Fruit fly (Drosophila melanogaster) whole organism, pupa: ENCODE results near the gene CG13028.
"Not testable (repeated sequence)": the region's sequence is repeated elsewhere in the genome, so short reads cannot be mapped to it uniquely, and the experiment has no call there.

Source experiments
- CG10348 ChIP-seq: fragments of 200-800 bp; sonication (Bioruptor generic); IDR thresholded peaks from 2 replicates; pipeline ENCODE4 v1.3.6; 2022; ENCODE audit warnings: missing biosample characterization, missing genetic modification characterization
- CG12605 ChIP-seq: fragments of 200-800 bp; sonication (Bioruptor generic); IDR thresholded peaks from 2 replicates; pipeline ENCODE4 v1.3.6; 2022; ENCODE audit warnings: missing biosample characterization, missing genetic modification characterization
- CG13204 ChIP-seq: fragments of 200-800 bp; sonication (Bioruptor generic); optimal IDR thresholded peaks from 2 replicates; lab custom pipeline; 2018; ENCODE audit warnings: missing biosample characterization, mild to moderate bottlenecking, missing genetic modification characterization, moderate library complexity
- CG14655 ChIP-seq: fragments of 200-800 bp; sonication (Bioruptor generic); optimal IDR thresholded peaks from 3 replicates; lab custom pipeline; 2017; ENCODE audit warnings: mild to moderate bottlenecking, missing biosample characterization, missing genetic modification reagents, missing genetic modification characterization
- CG15710 ChIP-seq: fragments of 200-800 bp; sonication (Bioruptor generic); optimal IDR thresholded peaks from 2 replicates; lab custom pipeline; 2018; ENCODE audit warnings: missing biosample characterization, mild to moderate bottlenecking, missing genetic modification characterization, moderate library complexity
- CG17806 ChIP-seq: fragments of 200-800 bp; sonication (Bioruptor generic); optimal IDR thresholded peaks from 2 replicates; lab custom pipeline; 2018; ENCODE audit warnings: missing biosample characterization, mild to moderate bottlenecking, missing genetic modification characterization, moderate library complexity
- CG32121 ChIP-seq: fragments of 200-800 bp; sonication (Bioruptor generic); IDR thresholded peaks from 2 replicates; pipeline ENCODE4 v1.3.6; 2022; ENCODE audit warnings: missing biosample characterization, missing genetic modification characterization
- CG34367 ChIP-seq: fragments of 200-800 bp; sonication (Bioruptor generic); optimal IDR thresholded peaks from 2 replicates; lab custom pipeline; 2018; ENCODE audit warnings: missing biosample characterization, mild to moderate bottlenecking, missing genetic modification characterization
- CG4496 ChIP-seq: fragments of 200-800 bp; sonication (Bioruptor generic); IDR thresholded peaks from 3 replicates; pipeline ENCODE4 v1.3.6; 2022; ENCODE audit warnings: missing biosample characterization, missing genetic modification characterization
- CG8159 ChIP-seq: fragments of 200-800 bp; sonication (Bioruptor generic); optimal IDR thresholded peaks from 3 replicates; lab custom pipeline; 2018; ENCODE audit warnings: missing biosample characterization, mild to moderate bottlenecking, missing genetic modification characterization, moderate library complexity
- CG8301 ChIP-seq: fragments of 200-800 bp; sonication (Bioruptor generic); optimal IDR thresholded peaks from 2 replicates; lab custom pipeline; 2018; ENCODE audit warnings: missing biosample characterization, mild to moderate bottlenecking, missing genetic modification characterization
- CG9948 ChIP-seq: fragments of 200-800 bp; sonication (Bioruptor generic); optimal IDR thresholded peaks from 2 replicates; lab custom pipeline; 2018; ENCODE audit warnings: missing biosample characterization, mild to moderate bottlenecking, missing genetic modification characterization, moderate library complexity
- D1 ChIP-seq: fragments of 200-800 bp; sonication (Bioruptor generic); optimal IDR thresholded peaks from 2 replicates; lab custom pipeline; 2018; ENCODE audit warnings: missing biosample characterization, mild to moderate bottlenecking, missing genetic modification characterization, moderate library complexity
- EcR ChIP-seq: fragments of 200-800 bp; sonication (Bioruptor generic); optimal IDR thresholded peaks from 3 replicates; lab custom pipeline; 2019; ENCODE audit warnings: missing biosample characterization, missing genetic modification characterization, mild to moderate bottlenecking, moderate library complexity, missing genetic modification reagents
- Ets98B ChIP-seq: fragments of 200-800 bp; sonication (Bioruptor generic); IDR thresholded peaks from 2 replicates; pipeline ENCODE4 v1.3.6; 2022; ENCODE audit warnings: missing biosample characterization, missing genetic modification characterization
- Pif1A ChIP-seq: fragments of 200-800 bp; sonication (Bioruptor generic); optimal IDR thresholded peaks from 3 replicates; lab custom pipeline; 2016; ENCODE audit warnings: missing biosample characterization, missing genetic modification characterization
- Pif1B ChIP-seq: fragments of 200-800 bp; sonication (Bioruptor generic); optimal IDR thresholded peaks from 3 replicates; lab custom pipeline; 2016; ENCODE audit warnings: missing biosample characterization, missing genetic modification characterization
- Snoo ChIP-seq: fragments of 200-800 bp; sonication (Bioruptor generic); optimal IDR thresholded peaks from 3 replicates; lab custom pipeline; 2017; ENCODE audit warnings: missing biosample characterization, mild to moderate bottlenecking, missing genetic modification characterization, inconsistent platforms
- fd96Ca ChIP-seq: fragments of 200-800 bp; sonication (Bioruptor generic); IDR thresholded peaks from 3 replicates; pipeline ENCODE4 v1.3.6; 2022; ENCODE audit warnings: missing biosample characterization, missing genetic modification characterization
- gl ChIP-seq: fragments of 200-800 bp; sonication (Bioruptor generic); optimal IDR thresholded peaks from 2 replicates; lab custom pipeline; 2018; ENCODE audit warnings: missing biosample characterization, mild to moderate bottlenecking, missing genetic modification characterization
- rn ChIP-seq: fragments of 200-800 bp; sonication (Bioruptor generic); IDR thresholded peaks from 2 replicates; pipeline ENCODE4 v1.3.6; 2022; ENCODE audit warnings: missing biosample characterization, missing genetic modification characterization

Gene CG13028

DNA sequence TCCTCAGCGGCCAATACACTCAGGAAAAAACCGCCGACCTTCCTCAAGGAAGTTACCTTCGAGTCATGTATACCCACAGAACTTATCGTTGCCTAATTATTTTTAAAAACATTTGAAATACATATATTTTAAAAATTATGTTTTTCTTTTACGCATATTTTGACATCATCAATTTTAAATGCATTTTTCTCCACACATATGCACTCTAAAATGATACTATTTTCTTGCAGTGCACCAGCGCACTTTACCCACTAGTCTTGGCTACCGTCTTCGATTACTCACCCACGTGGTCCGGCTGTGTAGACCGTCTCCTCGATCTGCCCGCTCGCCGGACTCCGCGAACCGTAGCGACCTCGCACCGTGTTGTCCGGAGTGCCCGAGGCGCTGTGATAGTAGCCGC is 18.3 kb downstream of the CG13028 start:
- no peak for TF ChIP-seq EcR (GFP tag; lab: Kevin White, UChicago)
- peak; percentile 31 for TF ChIP-seq CG8301
- peak; percentile 45 for TF ChIP-seq CG8159 (tag; lab: Kevin White, UChicago)
- peak; percentile 49 for TF ChIP-seq CG34367
- peak; percentile 73 for TF ChIP-seq CG13204 (GFP tag; lab: Kevin White, UChicago)
- TF ChIP-seq gl (tag; lab: Kevin White, UChicago), result peak; percentile 12
- peak; percentile 58 for TF ChIP-seq CG14655 (GFP tag; lab: Kevin White, UChicago)
- peak; percentile 45 for TF ChIP-seq CG17806 (tag; lab: Kevin White, UChicago)
- TF ChIP-seq Ets98B (GFP tag; lab: Robert Waterston, UW), result no peak
- peak; percentile 63 for TF ChIP-seq CG15710
- TF ChIP-seq CG4496 (GFP tag; lab: Robert Waterston, UW), result no peak
- TF ChIP-seq CG9948, result peak; percentile 23
- TF ChIP-seq Pif1B (GFP tag; lab: Kevin White, UChicago), result peak; percentile 32
- peak; percentile 58 for TF ChIP-seq Pif1A (GFP tag; lab: Kevin White, UChicago)

DNA sequence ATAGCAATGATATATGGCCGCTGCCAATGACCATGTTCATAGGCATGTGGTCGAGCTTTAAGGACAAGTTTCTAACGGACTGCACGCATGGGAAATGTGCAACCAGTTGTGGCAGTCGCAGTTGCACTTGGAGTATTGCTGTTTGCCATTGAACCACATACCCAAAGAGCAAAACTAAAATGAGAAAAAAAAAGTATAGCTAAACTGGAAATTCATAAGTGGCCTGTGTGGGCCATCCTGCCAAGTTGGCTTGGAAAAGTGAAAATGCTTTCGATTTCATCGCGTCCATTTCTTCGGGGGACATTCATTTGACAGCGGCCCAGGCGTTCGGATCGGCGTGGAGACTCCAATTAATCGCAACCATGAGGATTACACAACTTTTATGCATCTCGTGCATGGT is 21.0 kb downstream of the CG13028 start, which contains the start of gene Obp73a:
Gene Obp73a (plus strand): TSS at position 301 of the 400 bp plus-strand sequence.
- TF ChIP-seq rn (GFP tag; lab: Robert Waterston, UW) (no peak), gl (tag; lab: Kevin White, UChicago) (no peak), CG32121 (no peak), CG15710 (no peak), CG8301 (peak; percentile 31), Snoo (tag; lab: Kevin White, UChicago) (no peak), CG10348 (GFP tag; lab: Robert Waterston, UW) (no peak), CG4496 (GFP tag; lab: Robert Waterston, UW) (no peak), D1 (tag; lab: Kevin White, UChicago) (no peak), CG17806 (tag; lab: Kevin White, UChicago) (no peak), CG8159 (tag; lab: Kevin White, UChicago) (no peak), Pif1A (GFP tag; lab: Kevin White, UChicago) (no peak), fd96Ca (GFP tag; lab: Robert Waterston, UW) (no peak), CG9948 (no peak), Ets98B (GFP tag; lab: Robert Waterston, UW) (peak; percentile 10; the same call in 1 of the 2 replicates), Pif1B (GFP tag; lab: Kevin White, UChicago) (no peak), CG34367 (no peak), CG14655 (GFP tag; lab: Kevin White, UChicago) (peak; percentile 46)

DNA sequence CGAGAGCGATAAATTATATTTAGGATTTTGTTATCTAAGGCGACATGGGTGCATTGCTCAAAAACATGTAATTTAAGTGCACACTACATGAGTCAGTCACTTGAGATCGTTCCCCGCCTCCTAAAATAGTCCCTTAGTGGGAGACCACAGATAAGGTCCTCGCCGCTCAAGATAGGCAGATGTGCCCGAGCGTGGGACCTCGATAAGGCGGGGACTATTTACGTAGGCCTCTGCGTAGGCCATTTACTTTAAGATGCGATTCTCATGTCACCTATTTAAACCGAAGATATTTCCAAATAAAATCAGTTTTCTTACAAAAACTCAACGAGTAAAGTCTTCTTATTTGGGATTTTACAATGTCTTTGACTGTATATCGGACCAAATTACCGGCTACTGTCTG is 31.5 kb downstream of the CG13028 start, which contains the start of gene Ogdh:
Gene Ogdh (plus strand): TSS at position 301 of the 400 bp plus-strand sequence.
- not testable (repeated sequence) for TF ChIP-seq CG15710; Pif1A (GFP tag; lab: Kevin White, UChicago); Pif1B (GFP tag; lab: Kevin White, UChicago)
- TF ChIP-seq, all 21 proteins: peak for 0; not testable (repeated sequence) for 21

DNA sequence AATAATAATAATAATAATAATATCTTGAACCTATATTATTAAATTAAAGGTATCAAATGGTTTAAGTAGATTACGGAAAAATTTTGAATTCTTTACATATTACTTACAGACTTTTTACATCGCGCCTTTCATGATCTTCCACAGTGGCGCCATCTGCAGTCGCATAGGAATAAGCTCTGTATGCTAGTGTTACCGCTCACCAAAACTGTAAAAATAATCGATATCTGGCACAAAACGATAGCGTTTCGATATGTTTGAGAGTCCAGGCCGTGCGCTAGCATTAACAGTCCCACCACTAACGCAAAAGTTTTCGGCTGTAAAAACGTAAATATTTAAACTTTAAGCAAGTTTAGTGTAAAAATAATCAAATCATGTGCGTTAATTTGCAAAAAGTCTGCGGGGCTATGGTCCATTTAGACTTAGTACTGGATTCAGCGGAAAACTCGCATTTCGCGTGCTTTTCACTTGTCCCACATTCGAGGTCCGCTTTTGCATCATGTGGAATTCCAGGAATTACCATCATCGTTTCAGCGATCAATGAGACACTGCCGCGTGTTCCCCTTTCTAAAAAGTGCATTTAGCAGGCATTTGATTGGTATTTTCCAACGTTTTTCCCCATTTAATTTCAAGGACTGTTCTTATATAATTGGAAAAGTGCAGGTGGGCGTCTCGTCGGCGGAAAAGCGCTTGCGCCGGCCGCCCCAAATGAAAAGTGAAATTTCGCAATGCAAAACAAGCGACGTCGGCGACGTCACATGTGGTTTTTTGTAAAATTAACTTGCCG is 32.4 kb downstream of the CG13028 start:
- no peak for TF ChIP-seq CG14655 (GFP tag; lab: Kevin White, UChicago)

DNA sequence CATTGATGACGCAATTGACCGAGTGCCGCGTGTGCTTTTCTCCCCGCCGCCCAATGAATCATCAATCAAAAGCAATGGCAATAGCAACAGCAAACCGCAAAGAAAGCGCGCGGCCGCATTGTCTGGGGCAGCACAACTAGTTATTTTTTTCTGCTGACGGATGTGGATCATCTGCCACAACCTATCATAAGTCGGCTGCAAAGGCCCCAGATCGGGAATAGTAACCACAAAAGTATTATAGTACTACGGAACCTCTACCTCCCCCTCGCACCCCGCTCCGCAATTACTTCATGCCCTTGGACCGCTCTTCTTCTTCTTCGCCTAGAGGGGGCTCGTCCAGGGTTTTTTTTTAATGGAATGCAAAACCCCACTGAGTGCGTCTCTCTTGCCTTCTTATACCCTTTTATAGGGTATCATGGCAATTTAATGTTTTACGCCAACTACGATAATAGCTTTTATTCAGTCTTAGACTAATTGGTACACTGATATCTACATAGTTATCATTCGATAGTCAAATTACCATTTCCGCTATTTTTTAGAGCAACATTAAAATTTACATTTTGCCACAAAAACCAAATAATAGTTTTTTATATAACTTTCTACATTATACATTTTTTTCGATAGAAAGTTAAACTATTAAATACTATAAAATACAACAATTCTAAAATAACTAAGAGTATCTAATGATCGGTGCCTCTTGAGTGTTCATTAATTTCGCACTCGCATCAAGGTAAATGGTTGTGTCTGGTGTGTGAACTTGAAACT is 33.1 kb downstream of the CG13028 start:
- TF ChIP-seq CG15710 (peak; percentile 45), CG12605 (GFP tag; lab: Robert Waterston, UW) (no peak), CG32121 (peak; percentile 10), EcR (GFP tag; lab: Kevin White, UChicago) (peak; percentile 44), Pif1A (GFP tag; lab: Kevin White, UChicago) (no peak), CG14655 (GFP tag; lab: Kevin White, UChicago) (peak; percentile 45), CG8301 (peak; percentile 9), CG9948 (peak; percentile 23), CG4496 (GFP tag; lab: Robert Waterston, UW) (peak; percentile 75), CG10348 (GFP tag; lab: Robert Waterston, UW) (no peak), CG8159 (tag; lab: Kevin White, UChicago) (peak; percentile 36), fd96Ca (GFP tag; lab: Robert Waterston, UW) (0 out of 3 replicates have a peak, but pooled peaks have one; percentile 26), Ets98B (GFP tag; lab: Robert Waterston, UW) (peak; percentile 13; the same call in 1 of the 2 replicates), Pif1B (GFP tag; lab: Kevin White, UChicago) (peak; percentile 14), Snoo (tag; lab: Kevin White, UChicago) (no peak), CG17806 (tag; lab: Kevin White, UChicago) (peak; percentile 25), CG34367 (no peak)
